Worm (Caenorhabditis elegans): ENCODE data around the gene srbc-58.

srbc-58 gene

ce11 chrV:779999-780398, 5.2 kb downstream of the srbc-58 start, which contains the start of gene srbc-60:
Gene srbc-60 (plus strand): TSS chrV:780299.
- no peak for TF ChIP-seq hnd-1 (tag; optimal IDR thresholded peaks at IDR 0.05)
- no peak for TF ChIP-seq flt-1 (GFP tag; IDR thresholded peaks at IDR 0.05)
- TF ChIP-seq sea-1 (GFP tag; conservative IDR thresholded peaks at IDR 0.05): no peak
- no peak for TF ChIP-seq hmg-4 (GFP tag; optimal IDR thresholded peaks at IDR 0.05)
- TF ChIP-seq pes-1 (GFP tag; IDR thresholded peaks at IDR 0.05): no peak
- TF ChIP-seq tbx-11 (GFP tag; IDR thresholded peaks at IDR 0.05): no peak
- no peak for TF ChIP-seq hmbx-1 (tag; optimal IDR thresholded peaks at IDR 0.05)
- TF ChIP-seq scrt-1 (GFP tag; IDR thresholded peaks at IDR 0.05): no peak
- TF ChIP-seq F13C5.2 (tag; optimal IDR thresholded peaks at IDR 0.05): no peak
- TF ChIP-seq tra-4 (tag; optimal IDR thresholded peaks at IDR 0.05): no peak
- no peak for TF ChIP-seq ceh-36 (tag; optimal IDR thresholded peaks at IDR 0.05)
- TF ChIP-seq ets-7 (tag; optimal IDR thresholded peaks at IDR 0.05): no peak
- TF ChIP-seq aly-1 (tag; optimal IDR thresholded peaks at IDR 0.05): no peak

DNA sequence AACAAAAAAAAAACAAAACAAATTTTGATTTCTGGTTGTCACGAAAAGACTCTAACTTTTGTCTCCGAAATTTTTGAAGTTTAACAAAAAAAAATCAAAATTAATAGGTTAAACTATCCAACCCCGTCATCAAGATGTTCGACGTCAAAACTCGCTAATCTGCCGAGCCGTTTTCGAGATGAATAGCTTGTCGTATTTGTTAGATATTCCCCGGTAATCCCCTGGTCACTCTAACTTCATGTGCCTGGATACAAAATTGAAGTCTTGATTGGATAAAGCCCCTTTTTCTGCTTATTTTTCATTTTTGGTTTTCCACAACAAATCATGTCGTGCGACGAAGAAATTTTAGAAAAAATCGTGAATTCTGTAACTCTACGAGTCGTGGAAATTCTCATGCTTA, 7.6 kb downstream of the srbc-58 start, which contains the start of gene srab-16:
TSS of gene srab-16 (plus strand) at position 301 of the 400 bp plus-strand sequence.
- TF ChIP-seq ama-1 (optimal IDR thresholded peaks at IDR 0.05) (no peak), flt-1 (GFP tag; IDR thresholded peaks at IDR 0.05) (no peak), B0310.2 (tag; optimal IDR thresholded peaks at IDR 0.05) (no peak), F13C5.2 (tag; optimal IDR thresholded peaks at IDR 0.05) (no peak), hmg-4 (GFP tag; optimal IDR thresholded peaks at IDR 0.05) (no peak), sea-1 (GFP tag; conservative IDR thresholded peaks at IDR 0.05) (no peak), hnd-1 (tag; optimal IDR thresholded peaks at IDR 0.05) (no peak), ceh-36 (tag; optimal IDR thresholded peaks at IDR 0.05) (no peak), tbx-11 (GFP tag; IDR thresholded peaks at IDR 0.05) (no peak), pes-1 (GFP tag; IDR thresholded peaks at IDR 0.05) (no peak)

DNA sequence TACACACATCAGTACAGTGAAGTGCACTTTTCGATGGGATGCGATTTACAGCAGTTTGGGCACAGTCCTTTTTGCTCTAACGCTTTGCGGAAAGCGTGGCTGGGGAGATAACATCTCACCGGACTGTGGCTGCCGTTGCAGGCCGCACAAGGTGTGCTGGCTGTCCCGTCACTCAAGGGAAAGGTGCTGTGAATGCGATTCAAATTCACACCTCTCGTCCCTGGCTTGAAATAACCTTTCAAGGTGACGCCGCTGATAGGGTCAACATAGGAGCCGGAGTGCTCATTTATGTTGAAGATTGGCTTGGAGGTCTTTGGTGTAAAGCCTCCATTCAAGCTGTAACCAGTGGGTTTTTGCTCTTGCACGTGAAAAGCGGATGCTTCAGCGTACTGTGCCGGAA, 19.3 kb downstream of the srbc-58 start:
- TF ChIP-seq ceh-13 (GFP tag; optimal IDR thresholded peaks at IDR 0.05) (no peak), B0310.2 (tag; optimal IDR thresholded peaks at IDR 0.05) (no peak), ceh-36 (tag; optimal IDR thresholded peaks at IDR 0.05) (no peak), sea-1 (GFP tag; conservative IDR thresholded peaks at IDR 0.05) (no peak), tbx-11 (GFP tag; IDR thresholded peaks at IDR 0.05) (no peak), hmbx-1 (tag; optimal IDR thresholded peaks at IDR 0.05) (no peak), ets-7 (tag; optimal IDR thresholded peaks at IDR 0.05) (no peak), pes-1 (GFP tag; IDR thresholded peaks at IDR 0.05) (no peak)

- no peak for TF ChIP-seq hmg-4 (GFP tag; optimal IDR thresholded peaks at IDR 0.05)
- TF ChIP-seq ama-1 (optimal IDR thresholded peaks at IDR 0.05): no peak
- TF ChIP-seq ets-7 (tag; optimal IDR thresholded peaks at IDR 0.05): no peak
- TF ChIP-seq sea-1 (GFP tag; conservative IDR thresholded peaks at IDR 0.05): no peak
- TF ChIP-seq ceh-36 (tag; optimal IDR thresholded peaks at IDR 0.05): no peak
- TF ChIP-seq pes-1 (GFP tag; IDR thresholded peaks at IDR 0.05): no peak
- no peak for TF ChIP-seq F13C5.2 (tag; optimal IDR thresholded peaks at IDR 0.05)
- no peak for TF ChIP-seq ceh-13 (GFP tag; optimal IDR thresholded peaks at IDR 0.05)
- TF ChIP-seq hnd-1 (tag; optimal IDR thresholded peaks at IDR 0.05): no peak
Measured at ce11 chrV:797241-797640, 22.4 kb downstream of the srbc-58 start.

DNA sequence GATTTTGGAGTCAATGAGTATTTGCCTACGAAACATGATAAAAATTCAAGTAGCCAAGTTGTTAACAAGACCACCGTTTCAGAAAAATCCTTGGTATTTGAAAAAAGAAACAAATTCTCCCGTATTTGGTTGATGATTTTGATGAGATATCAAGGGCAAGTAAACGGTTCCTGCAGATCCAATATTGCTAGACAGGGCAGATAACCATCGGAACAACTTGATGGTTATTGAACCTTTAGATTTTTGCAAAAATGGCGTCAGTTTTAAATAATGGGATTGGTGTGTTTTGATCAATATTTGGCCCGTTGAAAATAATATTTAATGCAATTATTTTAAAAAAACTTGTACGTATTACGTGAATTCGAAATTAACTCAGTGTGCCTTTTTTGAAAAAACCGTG, 25.5 kb downstream of the srbc-58 start:
- TF ChIP-seq tra-4 (tag; optimal IDR thresholded peaks at IDR 0.05): no peak
- TF ChIP-seq ama-1 (optimal IDR thresholded peaks at IDR 0.05): no peak
- TF ChIP-seq hmg-4 (GFP tag; optimal IDR thresholded peaks at IDR 0.05): no peak
- no peak for TF ChIP-seq pes-1 (GFP tag; IDR thresholded peaks at IDR 0.05)
- no peak for TF ChIP-seq ceh-13 (GFP tag; optimal IDR thresholded peaks at IDR 0.05)
- no peak for TF ChIP-seq hmbx-1 (tag; optimal IDR thresholded peaks at IDR 0.05)
- no peak for TF ChIP-seq flt-1 (GFP tag; IDR thresholded peaks at IDR 0.05)
- TF ChIP-seq sea-1 (GFP tag; conservative IDR thresholded peaks at IDR 0.05): no peak
- no peak for TF ChIP-seq ets-7 (tag; optimal IDR thresholded peaks at IDR 0.05)
- TF ChIP-seq tbx-11 (GFP tag; IDR thresholded peaks at IDR 0.05): no peak
- no peak for TF ChIP-seq ceh-36 (tag; optimal IDR thresholded peaks at IDR 0.05)
- TF ChIP-seq B0310.2 (tag; optimal IDR thresholded peaks at IDR 0.05): no peak
- TF ChIP-seq scrt-1 (GFP tag; IDR thresholded peaks at IDR 0.05): no peak
- TF ChIP-seq F13C5.2 (tag; optimal IDR thresholded peaks at IDR 0.05): no peak

DNA sequence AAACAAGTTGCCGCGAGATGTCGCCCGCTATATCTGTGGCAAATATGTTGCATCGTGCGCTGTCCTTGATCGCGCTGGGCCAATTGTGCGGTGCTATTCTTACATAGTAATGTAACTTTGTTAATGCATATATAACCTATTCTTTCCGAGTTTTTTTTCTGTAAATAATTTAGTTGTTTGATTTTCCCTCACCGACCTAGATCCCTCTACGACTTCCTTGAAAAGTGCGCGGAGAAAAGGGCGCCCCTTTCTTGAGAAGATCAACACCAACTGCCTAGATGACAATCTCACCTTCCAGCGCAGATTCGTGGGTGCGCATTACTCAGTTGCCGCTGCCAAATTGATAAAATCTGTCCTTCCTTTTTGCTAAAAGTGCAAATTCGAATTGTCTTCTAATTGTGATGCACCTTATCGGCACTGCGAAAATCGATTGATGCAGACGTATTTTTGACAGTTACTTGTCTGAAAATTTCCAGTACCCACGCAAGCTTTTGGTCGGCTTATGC, 26.8 kb downstream of the srbc-58 start:
- no peak for TF ChIP-seq sea-1 (GFP tag; conservative IDR thresholded peaks at IDR 0.05)
- TF ChIP-seq ceh-13 (GFP tag; optimal IDR thresholded peaks at IDR 0.05): no peak
- no peak for TF ChIP-seq ama-1 (optimal IDR thresholded peaks at IDR 0.05)
- no peak for TF ChIP-seq scrt-1 (GFP tag; IDR thresholded peaks at IDR 0.05)
- no peak for TF ChIP-seq aly-1 (tag; optimal IDR thresholded peaks at IDR 0.05)
- TF ChIP-seq tra-4 (tag; optimal IDR thresholded peaks at IDR 0.05): no peak

DNA sequence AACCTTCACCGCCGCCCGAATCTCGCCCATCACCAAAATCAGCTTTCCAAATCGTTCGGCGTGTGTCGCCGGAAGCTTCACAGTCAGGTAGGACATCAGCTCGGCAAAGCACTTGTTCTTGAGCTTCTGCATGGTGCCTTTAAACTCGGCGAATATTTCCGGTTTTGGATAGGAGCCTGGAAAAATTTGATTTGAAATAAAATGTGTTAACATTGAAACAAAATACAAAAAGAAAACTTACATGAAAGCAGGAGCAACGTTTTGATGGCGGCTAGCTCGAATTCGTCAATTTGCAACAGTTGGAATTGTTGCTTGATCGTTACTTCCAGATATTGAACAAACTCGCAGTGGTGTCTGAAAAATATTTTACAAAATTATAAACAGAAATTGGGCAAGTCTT, 27.9 kb downstream of the srbc-58 start:
- TF ChIP-seq scrt-1 (GFP tag; IDR thresholded peaks at IDR 0.05): no peak

ce11 chrV:803472-803871, 28.7 kb downstream of the srbc-58 start:
- TF ChIP-seq ets-7 (tag; optimal IDR thresholded peaks at IDR 0.05) (no peak), tbx-11 (GFP tag; IDR thresholded peaks at IDR 0.05) (no peak), ceh-36 (tag; optimal IDR thresholded peaks at IDR 0.05) (no peak), B0310.2 (tag; optimal IDR thresholded peaks at IDR 0.05) (no peak), aly-1 (tag; optimal IDR thresholded peaks at IDR 0.05) (no peak), hmg-4 (GFP tag; optimal IDR thresholded peaks at IDR 0.05) (no peak), sea-1 (GFP tag; conservative IDR thresholded peaks at IDR 0.05) (no peak), tbx-37 (GFP tag; conservative IDR thresholded peaks at IDR 0.05) (no peak), F13C5.2 (tag; optimal IDR thresholded peaks at IDR 0.05) (no peak), ama-1 (optimal IDR thresholded peaks at IDR 0.05) (no peak), scrt-1 (GFP tag; IDR thresholded peaks at IDR 0.05) (no peak), pes-1 (GFP tag; IDR thresholded peaks at IDR 0.05) (no peak), flt-1 (GFP tag; IDR thresholded peaks at IDR 0.05) (no peak), hmbx-1 (tag; optimal IDR thresholded peaks at IDR 0.05) (no peak), hnd-1 (tag; optimal IDR thresholded peaks at IDR 0.05) (no peak), tra-4 (tag; optimal IDR thresholded peaks at IDR 0.05) (no peak)
